Fruit fly (Drosophila melanogaster): ENCODE results near the gene Cpr23B.

- TF ChIP-seq ovo (GFP tag; optimal IDR thresholded peaks at IDR 0.05) = no peak
- TF ChIP-seq kay (GFP tag; ENCODE audit: borderline replicate concordance) = no peak
- TF ChIP-seq cnc (optimal IDR thresholded peaks at IDR 0.05) = peak; percentile 30 to 77
- TF ChIP-seq CG5204 (GFP tag; optimal IDR thresholded peaks at IDR 0.05) = no peak
- peak; percentile 53 for TF ChIP-seq CG12768 (GFP tag; optimal IDR thresholded peaks at IDR 0.05)
- TF ChIP-seq bab1 (GFP tag; optimal IDR thresholded peaks at IDR 0.05) = peak; percentile 71
- peak; percentile 52 for TF ChIP-seq CG33017 (tag; optimal IDR thresholded peaks at IDR 0.05)
- TF ChIP-seq cic (GFP tag; optimal IDR thresholded peaks at IDR 0.05) = peak; percentile 72
- no peak for TF ChIP-seq Clk (GFP tag; optimal IDR thresholded peaks at IDR 0.05)
Observed at dm6 chr2L:2884683-2885502, 46.7 kb downstream of the Cpr23B start.
